Fruit fly (Drosophila melanogaster) whole organism, wandering third instar larva: ENCODE measurements around the gene CG14377.

Experiments used
- Abd-B ChIP-seq: fragments of >200 bp; optimal IDR thresholded peaks from 2 replicates; lab custom pipeline; 2017; ENCODE audit warnings: missing biosample characterization, missing genetic modification characterization
- CG32264 ChIP-seq: fragments of 200-800 bp; sonication (Bioruptor generic); optimal IDR thresholded peaks from 2 replicates; lab custom pipeline; 2016; ENCODE audit warnings: missing biosample characterization, missing genetic modification characterization
- GATAd ChIP-seq: sonication (Bioruptor generic); optimal IDR thresholded peaks from 2 replicates; lab custom pipeline; 2016; ENCODE audit warnings: missing biosample characterization, missing genetic modification characterization
- Hr78 ChIP-seq: fragments of >200 bp; optimal IDR thresholded peaks from 2 replicates; lab custom pipeline; 2017; ENCODE audit warnings: missing biosample characterization, missing genetic modification characterization
- N ChIP-seq: fragments of >200 bp; optimal IDR thresholded peaks from 2 replicates; lab custom pipeline; 2018; ENCODE audit warnings: missing biosample characterization, missing external identifiers, missing genetic modification characterization
- OdsH ChIP-seq: fragments of 200-800 bp; sonication (Bioruptor generic); optimal IDR thresholded peaks from 2 replicates; lab custom pipeline; 2016; ENCODE audit warnings: missing biosample characterization, mild to moderate bottlenecking, missing genetic modification characterization
- brk ChIP-seq: fragments of 200-800 bp; sonication (Bioruptor generic); optimal IDR thresholded peaks from 2 replicates; lab custom pipeline; 2016; ENCODE audit warnings: missing biosample characterization, mild to moderate bottlenecking, missing genetic modification characterization
- dsf ChIP-seq: sonication (Bioruptor generic); optimal IDR thresholded peaks from 2 replicates; lab custom pipeline; 2016; ENCODE audit warnings: missing biosample characterization, missing genetic modification characterization, borderline replicate concordance
- fru ChIP-seq: fragments of 200-800 bp; sonication (Bioruptor generic); optimal IDR thresholded peaks from 3 replicates; lab custom pipeline; 2016; ENCODE audit warnings: missing biosample characterization, mild to moderate bottlenecking, missing genetic modification characterization
- sage ChIP-seq: fragments of 200-800 bp; sonication (Bioruptor generic); optimal IDR thresholded peaks from 2 replicates; lab custom pipeline; 2016; ENCODE audit warnings: missing biosample characterization, mild to moderate bottlenecking, missing genetic modification characterization
- woc ChIP-seq: sonication (Bioruptor generic); optimal IDR thresholded peaks from 2 replicates; lab custom pipeline; 2016; ENCODE audit warnings: missing biosample characterization, mild to moderate bottlenecking, missing genetic modification characterization

DNA sequence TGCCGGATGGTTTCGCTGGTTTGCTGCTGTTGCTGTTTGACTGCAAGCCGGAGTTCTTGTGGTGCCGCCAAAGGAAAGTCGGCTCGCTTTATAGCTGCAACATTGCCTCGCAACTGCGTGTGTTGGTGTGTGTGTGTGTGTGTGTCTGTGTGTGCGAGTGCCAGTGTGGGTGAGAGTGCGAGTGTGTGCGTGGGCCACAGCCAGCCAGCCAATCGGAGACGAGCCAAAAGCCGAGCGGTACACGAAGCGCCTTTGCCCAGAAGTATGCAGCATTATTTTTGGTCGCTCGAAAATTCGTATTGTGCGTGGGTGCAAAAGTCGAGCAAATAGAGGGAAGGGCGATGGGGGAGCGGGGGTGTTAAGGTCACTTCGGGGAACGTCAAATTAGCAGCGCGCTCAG, 2.5 kb upstream of the CG14377 start, which contains the start of gene CCHa2:
- TF ChIP-seq N (GFP tag; lab: Kevin White, UChicago) (no peak), dsf (GFP tag; lab: Kevin White, UChicago) (no peak), Abd-B (GFP tag; lab: Kevin White, UChicago) (no peak), brk (GFP tag; lab: Kevin White, UChicago) (no peak), woc (GFP tag; lab: Kevin White, UChicago) (no peak), CG32264 (GFP tag; lab: Kevin White, UChicago) (no peak), OdsH (no peak), GATAd (no peak), Hr78 (no peak), sage (GFP tag; lab: Kevin White, UChicago) (no peak), fru (GFP tag; lab: Kevin White, UChicago) (no peak)
